Fruit fly (Drosophila melanogaster) whole organism, larva: ENCODE data around the gene Nep2.

Experiments
- noc ChIP-seq: fragments of 200-800 bp; sonication (Bioruptor generic); optimal IDR thresholded peaks from 3 replicates; lab custom pipeline; 2019; ENCODE audit warnings: missing biosample characterization, mild to moderate bottlenecking, missing genetic modification characterization, moderate library complexity

The Nep2 gene

dm6 chr3R:4694805-4695204, 36.9 kb downstream of the Nep2 start:
- TF ChIP-seq noc (tag; lab: Kevin White, UChicago), result no peak

DNA sequence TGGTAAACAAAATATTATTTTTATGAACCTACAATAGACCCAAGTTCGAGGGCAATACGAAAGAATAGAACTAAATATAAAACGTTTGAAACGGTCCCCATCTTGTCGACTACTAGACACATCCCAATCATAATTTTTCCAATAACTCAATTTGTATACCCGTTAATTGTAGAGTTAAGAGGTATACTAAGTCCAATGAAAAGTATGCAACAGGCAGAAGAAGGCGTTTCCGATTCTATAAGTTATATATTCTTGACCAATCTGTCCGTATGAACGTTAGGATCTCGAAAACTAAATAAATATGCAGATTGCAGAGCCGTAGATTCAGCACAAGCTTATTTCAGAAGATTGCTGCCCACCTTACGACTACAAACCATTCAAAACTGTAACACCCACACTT, 41.2 kb downstream of the Nep2 start, which contains the start of gene CG33927:
Gene CG33927, minus strand, starts transcription at position 101 of the 400 bp plus-strand sequence.
- TF ChIP-seq noc (tag; lab: Kevin White, UChicago), result no peak

DNA sequence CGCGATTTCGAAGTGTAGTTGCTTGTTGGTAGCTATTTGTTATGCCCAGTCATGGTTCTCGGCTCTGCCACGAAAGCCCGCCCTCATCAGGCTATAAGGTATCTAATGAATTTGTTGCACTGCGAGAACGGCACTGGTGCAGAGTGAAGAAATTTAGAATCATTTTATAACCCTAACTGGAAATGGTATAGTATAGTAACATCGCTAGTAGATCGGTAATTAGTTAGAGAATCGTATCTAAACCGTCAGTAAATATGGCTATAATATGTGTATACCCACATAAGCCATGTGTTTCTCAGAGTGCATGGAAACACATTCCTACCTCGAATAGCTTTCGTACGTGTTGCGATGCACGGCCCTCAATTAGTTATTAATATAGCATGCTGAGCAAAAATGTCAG, 44.5 kb downstream of the Nep2 start:
- no peak for TF ChIP-seq noc (tag; lab: Kevin White, UChicago)

dm6 chr3R:4678362-4678761, 53.3 kb downstream of the Nep2 start:
- TF ChIP-seq noc (tag; lab: Kevin White, UChicago), result no peak

DNA sequence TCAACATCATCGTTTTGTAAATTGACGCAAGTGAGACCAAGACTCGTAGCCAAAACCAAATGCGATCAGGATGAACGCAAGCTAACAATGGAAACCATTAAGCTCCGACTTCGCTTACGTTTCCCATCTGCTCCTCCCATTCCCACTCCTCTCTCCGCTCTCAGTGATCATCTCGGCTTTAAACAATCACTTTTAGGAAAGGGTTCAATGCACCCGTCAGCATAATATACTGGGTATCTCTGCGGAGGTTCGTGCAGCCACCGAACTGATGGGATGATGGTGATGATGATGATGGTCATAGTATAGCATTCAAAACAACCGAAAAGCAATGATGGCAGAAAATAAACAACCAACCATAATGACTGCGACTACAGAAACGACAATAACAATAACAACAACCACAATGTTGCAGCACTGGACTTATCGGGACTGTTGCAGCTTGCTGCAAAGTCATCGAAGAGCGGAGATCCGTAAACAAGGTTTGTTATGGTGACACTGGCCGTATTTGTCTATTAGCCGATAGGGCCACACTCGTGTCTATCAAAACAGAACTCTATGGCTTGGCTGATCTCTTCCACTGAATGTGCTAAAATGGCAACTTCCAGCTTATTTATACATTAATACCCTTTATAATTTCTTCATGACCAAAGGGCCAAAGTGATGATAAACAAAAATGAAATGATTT, 54.6 kb downstream of the Nep2 start:
- no peak for TF ChIP-seq noc (tag; lab: Kevin White, UChicago)
